Worm (Caenorhabditis elegans) whole organism, L1 larva: ENCODE data around the gene srt-64.

Experiments
- aly-2 ChIP-seq: fragments of 150-350 bp; optimal IDR thresholded peaks from 2 replicates; lab custom pipeline; 2014; ENCODE audit warnings: missing biosample characterization, missing genetic modification characterization
- ces-1 ChIP-seq: fragments of 150-350 bp; optimal IDR thresholded peaks from 2 replicates; lab custom pipeline; 2014; ENCODE audit warnings: missing biosample characterization, missing genetic modification reagents, missing genetic modification characterization
- elt-3 ChIP-seq, 6 experiments: fragments of 150-350 bp in 1 of 6; sonication (generic microtip); optimal IDR thresholded peaks; 2 replicates each; lab custom pipeline; 2017 to 2018; ENCODE audit warnings: missing biosample characterization in 6 of 6, missing genetic modification characterization in 6 of 6, inconsistent platforms in 1 of 6
- irx-1 ChIP-seq: sonication (generic microtip); optimal IDR thresholded peaks from 2 replicates; lab custom pipeline; 2016; ENCODE audit warnings: missing genetic modification characterization, missing compliant biosample characterization
- lin-35 ChIP-seq, 2 experiments: fragments of 150-350 bp; optimal IDR thresholded peaks; 2 replicates each; lab custom pipeline; 2014; ENCODE audit warnings: missing biosample characterization in 2 of 2, missing genetic modification characterization in 2 of 2, missing genetic modification reagents in 2 of 2
- lin-39 ChIP-seq: fragments of 150-350 bp; optimal IDR thresholded peaks from 2 replicates; lab custom pipeline; 2014; ENCODE audit warnings: missing biosample characterization, missing genetic modification reagents, missing genetic modification characterization
- mdl-1 ChIP-seq, 2 experiments: fragments of 150-350 bp; optimal IDR thresholded peaks; 2 replicates each; lab custom pipeline; 2014 to 2017; ENCODE audit warnings: missing biosample characterization in 2 of 2, missing genetic modification characterization in 2 of 2, inconsistent platforms in 1 of 2
- nhr-11 ChIP-seq: fragments of 150-350 bp; optimal IDR thresholded peaks from 2 replicates; lab custom pipeline; 2014; ENCODE audit warnings: missing biosample characterization, missing genetic modification characterization
- nhr-90 ChIP-seq: sonication (generic microtip); optimal IDR thresholded peaks from 2 replicates; lab custom pipeline; 2016; ENCODE audit warnings: mild to moderate bottlenecking, missing genetic modification characterization, missing compliant biosample characterization; ENCODE audit not compliant: poor library complexity
- pqm-1 ChIP-seq: sonication (generic microtip); optimal IDR thresholded peaks from 3 replicates; lab custom pipeline; 2017; ENCODE audit warnings: missing biosample characterization, missing genetic modification characterization
- snu-23 ChIP-seq: sonication (generic microtip); optimal IDR thresholded peaks from 2 replicates; lab custom pipeline; 2016; ENCODE audit warnings: missing genetic modification characterization, missing compliant biosample characterization
- unc-62 ChIP-seq: fragments of 150-350 bp; optimal IDR thresholded peaks from 2 replicates; lab custom pipeline; 2014; ENCODE audit warnings: missing biosample characterization, missing genetic modification reagents, missing genetic modification characterization
- zip-4 ChIP-seq: fragments of 200-800 bp; sonication (Bioruptor generic); optimal IDR thresholded peaks from 2 replicates; lab custom pipeline; 2018; ENCODE audit warnings: mild to moderate bottlenecking, missing genetic modification characterization, moderate library complexity, missing compliant biosample characterization

DNA sequence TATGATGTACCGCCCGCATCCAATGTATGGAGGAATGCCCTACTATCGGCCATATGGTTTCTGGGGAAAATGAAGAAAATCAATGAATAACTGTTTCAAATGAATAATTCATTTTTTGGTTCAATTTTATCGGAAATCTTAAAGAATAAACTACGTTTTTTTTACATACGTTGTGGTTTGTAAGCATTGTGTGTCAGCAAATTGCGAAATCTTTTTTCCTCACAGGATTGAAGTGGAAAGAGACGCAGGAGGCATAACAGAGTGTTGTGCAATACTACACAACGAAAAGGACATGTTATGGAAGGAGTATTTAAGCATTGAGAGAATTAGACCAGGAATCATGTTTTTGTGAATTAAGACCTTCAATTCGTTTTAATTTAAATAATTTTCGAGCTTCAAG lies 38.1 kb downstream of the srt-64 start:
- TF ChIP-seq lin-39 (no peak), unc-62 (GFP tag; lab: Kevin White, UChicago) (no peak), mdl-1 (tag; optimal IDR thresholded peaks at IDR 0.05; lab: Kevin White, UChicago) (no peak), ces-1 (GFP tag; lab: Kevin White, UChicago) (no peak), snu-23 (GFP tag; lab: Kevin White, UChicago) (no peak), aly-2 (tag; lab: Kevin White, UChicago) (no peak), lin-35 (GFP tag; optimal IDR thresholded peaks at IDR 0.05; lab: Kevin White, UChicago) (peak; percentile 21 to 42), nhr-90 (tag; lab: Kevin White, UChicago) (no peak), nhr-11 (no peak), irx-1 (no peak), pqm-1 (tag; lab: Kevin White, UChicago) (no peak), elt-3 (tag; optimal IDR thresholded peaks at IDR 0.05; lab: Kevin White, UChicago) (no peak), zip-4 (GFP tag; lab: Kevin White, UChicago) (peak; percentile 68)
